Worm (Caenorhabditis elegans): ENCODE results near the gene Y73C8B.1.

Gene Y73C8B.1

ce11 chrV:3230597-3230996 is 33.9 kb upstream of the Y73C8B.1 start, which contains the start of gene K08D9.10:
Gene K08D9.10 (plus strand): TSS chrV:3230897.
- TF ChIP-seq egl-18 (GFP tag; IDR thresholded peaks at IDR 0.05) (no peak), B0261.1 (tag; optimal IDR thresholded peaks at IDR 0.05) (no peak), Y56A3A.18 (GFP tag; IDR thresholded peaks at IDR 0.05) (no peak), rpc-1 (optimal IDR thresholded peaks at IDR 0.05) (no peak), rpc-1 (tag; optimal IDR thresholded peaks at IDR 0.05) (no peak), rcor-1 (GFP tag; IDR thresholded peaks at IDR 0.05) (no peak), ceh-100 (GFP tag; IDR thresholded peaks at IDR 0.05) (no peak), K12H6.12 (tag; optimal IDR thresholded peaks at IDR 0.05) (no peak), akir-1 (GFP tag; optimal IDR thresholded peaks at IDR 0.05) (no peak), ztf-22 (GFP tag; optimal IDR thresholded peaks at IDR 0.05) (no peak), F23B12.7 (tag; optimal IDR thresholded peaks at IDR 0.05; ENCODE audit: insufficient read depth) (no peak)

- TF ChIP-seq nfya-1 (tag; optimal IDR thresholded peaks at IDR 0.05; ENCODE audit: borderline replicate concordance, insufficient read depth), result no peak
- no peak for TF ChIP-seq sea-2 (GFP tag; IDR thresholded peaks at IDR 0.05)
- TF ChIP-seq ztf-26 (tag; optimal IDR thresholded peaks at IDR 0.05), result no peak
These were observed 33.5 kb upstream of the Y73C8B.1 start for ce11 chrV:3230150-3230549.

ce11 chrV:3227373-3227772 is 30.7 kb upstream of the Y73C8B.1 start, which contains the start of gene K08D9.2:
Gene K08D9.2 (plus strand): TSS chrV:3227673.
- TF ChIP-seq tbx-9 (tag; optimal IDR thresholded peaks at IDR 0.05; ENCODE audit: borderline replicate concordance) (no peak), nhr-27 (tag; optimal IDR thresholded peaks at IDR 0.05) (no peak), C17E4.6 (GFP tag; IDR thresholded peaks at IDR 0.05) (no peak), F55B11.4 (tag; optimal IDR thresholded peaks at IDR 0.05; ENCODE audit: borderline replicate concordance, insufficient read depth) (no peak), tbp1 (GFP tag; optimal IDR thresholded peaks at IDR 0.05) (no peak), Y56A3A.18 (GFP tag; IDR thresholded peaks at IDR 0.05) (no peak), madf-6 (GFP tag; IDR thresholded peaks at IDR 0.05) (no peak), ama-1 (optimal IDR thresholded peaks at IDR 0.05) (no peak), ama-1 (GFP tag; optimal IDR thresholded peaks at IDR 0.05) (no peak), cebp-2 (GFP tag; IDR thresholded peaks at IDR 0.05) (no peak), dpff-1 (tag; optimal IDR thresholded peaks at IDR 0.05) (no peak)

ce11 chrV:3218604-3219003 is 21.9 kb upstream of the Y73C8B.1 start:
- TF ChIP-seq pbrm-1 (GFP tag; IDR thresholded peaks at IDR 0.05) (no peak), gei-17 (GFP tag; optimal IDR thresholded peaks at IDR 0.05) (no peak)

- TF ChIP-seq gei-17 (GFP tag; optimal IDR thresholded peaks at IDR 0.05) (no peak), egrh-3 (GFP tag; IDR thresholded peaks at IDR 0.05) (peak; percentile 10; the same call in 1 of the 2 replicates), zfh-2 (GFP tag; conservative IDR thresholded peaks at IDR 0.05) (peak; percentile 72), madf-8 (GFP tag; conservative IDR thresholded peaks at IDR 0.05) (no peak)
These were observed 13.5 kb upstream of the Y73C8B.1 start, which contains the start of gene apx-1 for ce11 chrV:3210147-3210546. Gene apx-1 (plus strand): TSS chrV:3210196.

- TF ChIP-seq hmg-1.2 (GFP tag; IDR thresholded peaks at IDR 0.05), result 0 out of 2 replicates have a peak, but pooled peaks have one; percentile 9
- TF ChIP-seq somi-1 (GFP tag; optimal IDR thresholded peaks at IDR 0.05), result no peak
These were observed 12.3 kb upstream of the Y73C8B.1 start for ce11 chrV:3208940-3209339.

Measured in whole organism, young adult.